Worm (Caenorhabditis elegans): ENCODE data around the gene F19G12.3.

Gene F19G12.3

ce11 chrX:1446593-1447141, 22.1 kb downstream of the F19G12.3 start, which contains the start of gene zfp-3 (continued):
- TF ChIP-seq B0035.1 (tag; optimal IDR thresholded peaks at IDR 0.05) = peak; percentile 65
- TF ChIP-seq lin-26 (GFP tag; IDR thresholded peaks at IDR 0.05) = peak; percentile 59
- TF ChIP-seq cebp-1 (GFP tag; IDR thresholded peaks at IDR 0.05) = 0 out of 2 replicates have a peak, but pooled peaks have one; percentile 45
- no peak for TF ChIP-seq cebp-1 (tag; optimal IDR thresholded peaks at IDR 0.05)
- TF ChIP-seq ets-4 (GFP tag; optimal IDR thresholded peaks at IDR 0.05) = peak; percentile 19
- peak; percentile 92 for TF ChIP-seq atf-7 (tag; optimal IDR thresholded peaks at IDR 0.05)
- TF ChIP-seq repo-1 (tag; optimal IDR thresholded peaks at IDR 0.05) = peak; percentile 70
- TF ChIP-seq egrh-3 (GFP tag; IDR thresholded peaks at IDR 0.05) = peak; percentile 47; the same call in 1 of the 2 replicates
- no peak for TF ChIP-seq nhr-179 (tag; optimal IDR thresholded peaks at IDR 0.05)
- peak; percentile 18 for TF ChIP-seq T07F8.4 (tag; optimal IDR thresholded peaks at IDR 0.05)
- no peak for TF ChIP-seq madf-3 (GFP tag; IDR thresholded peaks at IDR 0.05)
- peak; percentile 92 for TF ChIP-seq ekl-4 (GFP tag; IDR thresholded peaks at IDR 0.05)
- peak; percentile 79 for TF ChIP-seq madf-10 (tag; optimal IDR thresholded peaks at IDR 0.05)
- no peak for TF ChIP-seq mel-28 (tag; optimal IDR thresholded peaks at IDR 0.05; ENCODE audit: borderline replicate concordance)
- TF ChIP-seq dox-1 (GFP tag; IDR thresholded peaks at IDR 0.05) = peak; percentile 85
- peak; percentile 93 for TF ChIP-seq hmg-1.2 (GFP tag; IDR thresholded peaks at IDR 0.05)
- TF ChIP-seq hrde-1 (tag; optimal IDR thresholded peaks at IDR 0.05; ENCODE audit: borderline replicate concordance) = no peak
- TF ChIP-seq C06A6.2 (GFP tag; conservative IDR thresholded peaks at IDR 0.05) = peak; percentile 91
- peak; percentile 88 for TF ChIP-seq B0336.3 (GFP tag; IDR thresholded peaks at IDR 0.05)
- TF ChIP-seq nfyb-1 (GFP tag; IDR thresholded peaks at IDR 0.05) = peak; percentile 84
- peak; percentile 20 for TF ChIP-seq F22D6.2 (tag; optimal IDR thresholded peaks at IDR 0.05)
- TF ChIP-seq lin-35 (GFP tag; optimal IDR thresholded peaks at IDR 0.05) = peak in 1 of 3 experiments; percentile 76
- peak; percentile 61 for TF ChIP-seq ztf-22 (GFP tag; optimal IDR thresholded peaks at IDR 0.05)
- peak; percentile 97 for TF ChIP-seq zfh-2 (GFP tag; conservative IDR thresholded peaks at IDR 0.05)
- TF ChIP-seq athp-1 (tag; optimal IDR thresholded peaks at IDR 0.05) = peak; percentile 92
- peak; percentile 67 for TF ChIP-seq tbp1 (GFP tag; optimal IDR thresholded peaks at IDR 0.05)
- TF ChIP-seq lin-40 (tag; optimal IDR thresholded peaks at IDR 0.05) = peak; percentile 95
- TF ChIP-seq sdz-38 (tag; optimal IDR thresholded peaks at IDR 0.05) = no peak
- TF ChIP-seq rec-8 (tag; optimal IDR thresholded peaks at IDR 0.05) = no peak
- peak; percentile 55 for TF ChIP-seq rcor-1 (GFP tag; IDR thresholded peaks at IDR 0.05)
- TF ChIP-seq lin-54 (GFP tag; optimal IDR thresholded peaks at IDR 0.05) = peak; percentile 65
- peak; percentile 91 for TF ChIP-seq ztf-26 (tag; optimal IDR thresholded peaks at IDR 0.05)
- peak; percentile 89 for TF ChIP-seq K11D2.4 (GFP tag; IDR thresholded peaks at IDR 0.05)
- no peak for TF ChIP-seq ceh-40 (GFP tag; IDR thresholded peaks at IDR 0.05)
- TF ChIP-seq tlf-1 (GFP tag; optimal IDR thresholded peaks at IDR 0.05) = peak; percentile 56
- TF ChIP-seq Y53G8AR.9 (GFP tag; conservative IDR thresholded peaks at IDR 0.05) = peak; percentile 77; the same call in 1 of the 2 replicates
- TF ChIP-seq let-607 (tag; optimal IDR thresholded peaks at IDR 0.05) = peak in 1 of 2 experiments; percentile 64
- TF ChIP-seq Y67H2A.10 (GFP tag; conservative IDR thresholded peaks at IDR 0.05) = peak; percentile 87
- peak; percentile 90 for TF ChIP-seq pbrm-1 (GFP tag; IDR thresholded peaks at IDR 0.05)
- TF ChIP-seq ZK185.1 (tag; optimal IDR thresholded peaks at IDR 0.05; ENCODE audit: poor library complexity, severe bottlenecking) = peak; percentile 87
- TF ChIP-seq ccch-3 (GFP tag; optimal IDR thresholded peaks at IDR 0.05) = no peak
- TF ChIP-seq ztf-6 (GFP tag; IDR thresholded peaks at IDR 0.05) = no peak

All from whole organism, young adult.